Worm (Caenorhabditis elegans) whole organism, young adult: ENCODE results near the gene noca-2.

Experiments
- B0035.1 ChIP-seq: sonication (generic microtip); optimal IDR thresholded peaks from 2 replicates; lab custom pipeline; 2016; ENCODE audit warnings: missing genetic modification characterization, mild to moderate bottlenecking, missing compliant biosample characterization, missing genotype, missing genetic modification reagents
- F23B12.7 ChIP-seq: sonication (generic microtip); optimal IDR thresholded peaks from 2 replicates; lab custom pipeline; 2017; ENCODE audit warnings: missing genetic modification characterization, mild to moderate bottlenecking, missing compliant biosample characterization, antibody characterized with exemption, moderate library complexity; ENCODE audit not compliant: insufficient read depth
- F55B11.4 ChIP-seq: sonication (generic microtip); optimal IDR thresholded peaks from 2 replicates; lab custom pipeline; 2016; ENCODE audit warnings: missing compliant biosample characterization, missing genetic modification characterization, borderline replicate concordance; ENCODE audit not compliant: insufficient read depth
- F57A8.1 ChIP-seq: fragments of 200-800 bp; sonication (Bioruptor generic); optimal IDR thresholded peaks from 2 replicates; lab custom pipeline; 2018; ENCODE audit warnings: mild to moderate bottlenecking, missing genetic modification characterization, moderate library complexity, missing compliant biosample characterization
- K11D2.4 ChIP-seq: fragments of 200-800 bp; sonication (Bioruptor generic); IDR thresholded peaks from 2 replicates; pipeline ENCODE4 v1.3.6; 2022; ENCODE audit warnings: missing genetic modification reagents, missing genetic modification characterization, missing compliant biosample characterization
- Y53G8AR.9 ChIP-seq: fragments of 200-800 bp; sonication (Bioruptor generic); conservative IDR thresholded peaks from 2 replicates; pipeline ENCODE4 v1.3.6; 2022; ENCODE audit warnings: missing genetic modification reagents, missing genetic modification characterization, missing compliant biosample characterization
- ZK185.1 ChIP-seq: sonication (generic microtip); optimal IDR thresholded peaks from 2 replicates; lab custom pipeline; 2016; ENCODE audit warnings: mild to moderate bottlenecking, missing genetic modification characterization, missing compliant biosample characterization; ENCODE audit not compliant: poor library complexity, severe bottlenecking
- aptf-2 ChIP-seq: fragments of 200-800 bp; sonication (Bioruptor generic); conservative IDR thresholded peaks from 2 replicates; pipeline ENCODE4 v1.3.6; 2022; ENCODE audit warnings: missing genetic modification reagents, missing genetic modification characterization, missing compliant biosample characterization
- atf-7 ChIP-seq: sonication (generic microtip); optimal IDR thresholded peaks from 2 replicates; lab custom pipeline; 2017; ENCODE audit warnings: mild to moderate bottlenecking, missing genetic modification characterization, missing compliant biosample characterization
- bed-1 ChIP-seq: fragments of 200-800 bp; sonication (Bioruptor generic); IDR thresholded peaks from 2 replicates; pipeline ENCODE4 v1.3.6; 2022; ENCODE audit warnings: missing genetic modification reagents, missing genetic modification characterization, missing compliant biosample characterization
- cebp-1 ChIP-seq, 2 experiments: fragments of 200-800 bp in 1 of 2; sonication (Bioruptor generic) in 1 of 2; sonication (generic microtip) in 1 of 2; IDR thresholded peaks in 1 of 2; optimal IDR thresholded peaks in 1 of 2; 2 replicates each; pipeline versions ENCODE4 v1.3.6 to Lab custom; 2017 to 2022; ENCODE audit warnings: missing compliant biosample characterization in 2 of 2, missing genetic modification characterization in 2 of 2, mild to moderate bottlenecking in 1 of 2, missing genetic modification reagents in 1 of 2, moderate library complexity in 1 of 2
- dox-1 ChIP-seq: fragments of 200-800 bp; sonication (Bioruptor generic); IDR thresholded peaks from 2 replicates; pipeline ENCODE4 v1.3.6; 2022; ENCODE audit warnings: missing genetic modification reagents, missing genetic modification characterization, missing compliant biosample characterization
- ekl-4 ChIP-seq: fragments of 200-800 bp; sonication (Bioruptor generic); IDR thresholded peaks from 2 replicates; pipeline ENCODE4 v1.3.6; 2022; ENCODE audit warnings: missing genetic modification reagents, missing genetic modification characterization, missing compliant biosample characterization
- ets-4 ChIP-seq: fragments of 200-800 bp; sonication (Bioruptor generic); optimal IDR thresholded peaks from 2 replicates; lab custom pipeline; 2018; ENCODE audit warnings: mild to moderate bottlenecking, missing genetic modification characterization, missing compliant biosample characterization
- hlh-12 ChIP-seq: sonication (generic microtip); optimal IDR thresholded peaks from 2 replicates; lab custom pipeline; 2016; ENCODE audit warnings: missing genetic modification characterization, missing compliant biosample characterization
- let-607 ChIP-seq, 2 experiments: fragments of 200-800 bp in 1 of 2; sonication (Bioruptor generic) in 1 of 2; sonication (generic microtip) in 1 of 2; optimal IDR thresholded peaks; 2 replicates each; lab custom pipeline; 2016 to 2018; ENCODE audit warnings: mild to moderate bottlenecking in 2 of 2, missing compliant biosample characterization in 2 of 2, missing genetic modification characterization in 2 of 2, moderate library complexity in 2 of 2, missing genotype in 1 of 2
- lin-40 ChIP-seq: sonication (generic microtip); optimal IDR thresholded peaks from 2 replicates; lab custom pipeline; 2016; ENCODE audit warnings: missing genetic modification characterization, mild to moderate bottlenecking, missing compliant biosample characterization, missing genotype, missing genetic modification reagents
- lsl-1 ChIP-seq: fragments of 200-800 bp; sonication (Bioruptor generic); optimal IDR thresholded peaks from 2 replicates; lab custom pipeline; 2018; ENCODE audit warnings: mild to moderate bottlenecking, missing genetic modification characterization, moderate library complexity, missing compliant biosample characterization
- mxl-1 ChIP-seq: sonication (generic microtip); optimal IDR thresholded peaks from 2 replicates; lab custom pipeline; 2016; ENCODE audit warnings: missing genetic modification characterization, missing compliant biosample characterization
- nhr-179 ChIP-seq: sonication (generic microtip); optimal IDR thresholded peaks from 2 replicates; lab custom pipeline; 2016; ENCODE audit warnings: mild to moderate bottlenecking, missing genetic modification characterization, missing compliant biosample characterization
- nhr-80 ChIP-seq: sonication (generic microtip); optimal IDR thresholded peaks from 2 replicates; lab custom pipeline; 2016; ENCODE audit warnings: missing genetic modification characterization, missing compliant biosample characterization
- nhr-90 ChIP-seq: sonication (generic microtip); optimal IDR thresholded peaks from 2 replicates; lab custom pipeline; 2016; ENCODE audit warnings: missing genotype, mild to moderate bottlenecking, missing genetic modification characterization, missing compliant biosample characterization
- pha-4 ChIP-seq: fragments of 150-350 bp; sonication (generic microtip); optimal IDR thresholded peaks from 2 replicates; lab custom pipeline; 2014; ENCODE audit warnings: missing biosample characterization, missing genetic modification reagents, missing genetic modification characterization
- rec-8 ChIP-seq, 2 experiments: sonication (generic microtip); optimal IDR thresholded peaks; 2 replicates each; lab custom pipeline; 2016; ENCODE audit warnings: mild to moderate bottlenecking in 2 of 2, missing genetic modification characterization in 2 of 2, missing genetic modification reagents in 2 of 2, missing genotype in 2 of 2, missing biosample characterization in 1 of 2, missing compliant biosample characterization in 1 of 2, moderate library complexity in 1 of 2
- snpc-4 ChIP-seq, 5 experiments: fragments of 150-350 bp in 1 of 5; sonication (generic microtip) in 4 of 5; optimal IDR thresholded peaks; 2 replicates each; lab custom pipeline; 2014 to 2018; ENCODE audit warnings: missing genetic modification characterization in 5 of 5, missing biosample characterization in 3 of 5, antibody characterized with exemption in 2 of 5, mild to moderate bottlenecking in 2 of 5, missing compliant biosample characterization in 2 of 5, missing genotype in 2 of 5, moderate library complexity in 2 of 5, missing genetic modification reagents in 1 of 5
- somi-1 ChIP-seq: fragments of 200-800 bp; sonication (Bioruptor generic); optimal IDR thresholded peaks from 2 replicates; lab custom pipeline; 2018; ENCODE audit warnings: mild to moderate bottlenecking, missing genetic modification characterization, missing compliant biosample characterization
- tbp1 ChIP-seq: fragments of 200-800 bp; sonication (Bioruptor generic); optimal IDR thresholded peaks from 2 replicates; lab custom pipeline; 2018; ENCODE audit warnings: mild to moderate bottlenecking, missing genetic modification characterization, missing compliant biosample characterization
- tlf-1 ChIP-seq: fragments of 200-800 bp; sonication (Bioruptor generic); optimal IDR thresholded peaks from 2 replicates; lab custom pipeline; 2018; ENCODE audit warnings: mild to moderate bottlenecking, missing genetic modification characterization, missing compliant biosample characterization
- unc-62 ChIP-seq: fragments of 150-350 bp; optimal IDR thresholded peaks from 2 replicates; lab custom pipeline; 2014; ENCODE audit warnings: missing biosample characterization, missing genetic modification reagents, missing genetic modification characterization
- xnd-1 ChIP-seq: sonication (generic microtip); optimal IDR thresholded peaks from 2 replicates; lab custom pipeline; 2016; ENCODE audit warnings: missing genotype, missing genetic modification reagents, missing genetic modification characterization, missing compliant biosample characterization
- zim-3 ChIP-seq: sonication (generic microtip); optimal IDR thresholded peaks from 2 replicates; lab custom pipeline; 2017; ENCODE audit warnings: mild to moderate bottlenecking, missing genetic modification characterization, moderate library complexity, missing compliant biosample characterization
- ztf-18 ChIP-seq: sonication (generic microtip); optimal IDR thresholded peaks from 2 replicates; lab custom pipeline; 2016; ENCODE audit warnings: missing genotype, mild to moderate bottlenecking, missing genetic modification characterization, missing compliant biosample characterization
- ztf-22 ChIP-seq: fragments of 200-800 bp; sonication (Bioruptor generic); optimal IDR thresholded peaks from 2 replicates; lab custom pipeline; 2018; ENCODE audit warnings: mild to moderate bottlenecking, missing genetic modification characterization, moderate library complexity, missing compliant biosample characterization
- ztf-26 ChIP-seq: sonication (generic microtip); optimal IDR thresholded peaks from 2 replicates; lab custom pipeline; 2017; ENCODE audit warnings: missing genetic modification characterization, missing compliant biosample characterization

noca-2 gene

DNA sequence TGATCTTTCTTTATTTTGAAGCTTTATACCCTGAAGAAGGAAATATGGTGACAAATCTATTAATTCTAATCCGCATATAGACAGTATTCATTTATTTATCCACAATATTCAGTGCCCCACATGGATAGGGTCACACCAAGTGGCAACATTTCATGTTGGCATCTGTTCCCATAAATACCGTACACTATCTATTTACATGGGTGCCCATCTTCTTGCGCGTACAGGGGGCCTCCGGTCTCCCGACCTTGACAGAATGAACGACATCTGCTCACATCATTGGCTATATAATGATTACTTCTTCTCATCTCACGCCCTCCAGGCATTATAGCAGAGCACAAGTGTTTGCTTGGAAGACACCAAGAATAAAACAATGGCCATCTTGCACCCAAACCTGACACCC lies 8.6 kb downstream of the noca-2 start:
- TF ChIP-seq tbp1 (GFP tag; lab: Kevin White, UChicago) (no peak), tlf-1 (GFP tag; lab: Kevin White, UChicago) (no peak), F57A8.1 (GFP tag; lab: Kevin White, UChicago) (no peak), unc-62 (GFP tag; lab: Kevin White, UChicago) (no peak), rec-8 (tag; optimal IDR thresholded peaks at IDR 0.05; lab: Kevin White, UChicago) (no peak), let-607 (tag; optimal IDR thresholded peaks at IDR 0.05; lab: Kevin White, UChicago) (no peak), lin-40 (tag; lab: Kevin White, UChicago) (no peak), ekl-4 (GFP tag; lab: Robert Waterston, UW) (no peak), hlh-12 (no peak), B0035.1 (no peak), bed-1 (no peak), nhr-90 (tag; lab: Kevin White, UChicago) (no peak), atf-7 (tag; lab: Kevin White, UChicago) (no peak), lsl-1 (GFP tag; lab: Kevin White, UChicago) (no peak), ztf-18 (tag; lab: Kevin White, UChicago) (no peak), somi-1 (GFP tag; lab: Kevin White, UChicago) (no peak), nhr-179 (no peak)
- TF ChIP-seq, all 124 proteins: peak for 0

- TF ChIP-seq pha-4 (peak; percentile 59), let-607 (tag; optimal IDR thresholded peaks at IDR 0.05; lab: Kevin White, UChicago) (peak; percentile 30 to 48), unc-62 (GFP tag; lab: Kevin White, UChicago) (peak; percentile 19), cebp-1 (GFP tag; IDR thresholded peaks at IDR 0.05; lab: Robert Waterston, UW) (peak; percentile 25; the same call in 1 of the 2 replicates), cebp-1 (tag; optimal IDR thresholded peaks at IDR 0.05; lab: Kevin White, UChicago) (peak; percentile 64), B0035.1 (no peak), ZK185.1 (tag; lab: Kevin White, UChicago) (peak; percentile 24), mxl-1 (no peak), ets-4 (peak; percentile 4), zim-3 (tag; lab: Kevin White, UChicago) (no peak), atf-7 (tag; lab: Kevin White, UChicago) (peak; percentile 45), F55B11.4 (tag; lab: Kevin White, UChicago) (no peak), nhr-80 (tag; lab: Kevin White, UChicago) (peak; percentile 89)
Measured at ce11 chrX:11679211-11679977, 12.5 kb downstream of the noca-2 start.

- TF ChIP-seq xnd-1 (tag; lab: Kevin White, UChicago) (no peak), ztf-26 (no peak), unc-62 (GFP tag; lab: Kevin White, UChicago) (peak; percentile 28), nhr-80 (tag; lab: Kevin White, UChicago) (peak; percentile 99), ztf-22 (GFP tag; lab: Kevin White, UChicago) (no peak), dox-1 (GFP tag; lab: Robert Waterston, UW) (peak; percentile 66), F23B12.7 (tag; lab: Kevin White, UChicago) (no peak), ets-4 (peak; percentile 49), Y53G8AR.9 (0 out of 2 replicates have a peak, but pooled peaks have one; percentile 22), snpc-4 (GFP tag; optimal IDR thresholded peaks at IDR 0.05; lab: Kevin White, UChicago) (no peak), snpc-4 (tag; optimal IDR thresholded peaks at IDR 0.05; lab: Kevin White, UChicago) (no peak), aptf-2 (GFP tag; lab: Robert Waterston, UW) (no peak), atf-7 (tag; lab: Kevin White, UChicago) (peak; percentile 61), let-607 (tag; optimal IDR thresholded peaks at IDR 0.05; lab: Kevin White, UChicago) (peak in 1 of 2 experiments; percentile 69), K11D2.4 (GFP tag; lab: Robert Waterston, UW) (no peak), somi-1 (GFP tag; lab: Kevin White, UChicago) (no peak)
Measured at ce11 chrX:11680851-11681250, 13.9 kb downstream of the noca-2 start, which contains the start of gene T04F8.7. Gene T04F8.7, minus strand, starts transcription at chrX:11680980.
